Fruit fly (Drosophila melanogaster): ENCODE data around the gene CG3609.

Gene CG3609

dm6 chr2L:2380805-2381204 lies 6.4 kb upstream of the CG3609 start, which contains the start of gene Eogt (continued):
- TF ChIP-seq p53 (GFP tag; optimal IDR thresholded peaks at IDR 0.05): peak; percentile 23
- TF ChIP-seq maf-S (GFP tag; optimal IDR thresholded peaks at IDR 0.05): peak; percentile 71
- no peak for TF ChIP-seq br (optimal IDR thresholded peaks at IDR 0.05)
- TF ChIP-seq CG6654 (GFP tag; optimal IDR thresholded peaks at IDR 0.05): peak; percentile 70
- no peak for TF ChIP-seq da (GFP tag; optimal IDR thresholded peaks at IDR 0.05)
- peak; percentile 93 for TF ChIP-seq Chrac-16 (GFP tag; optimal IDR thresholded peaks at IDR 0.05)
- peak; percentile 95 for TF ChIP-seq Myb (GFP tag; optimal IDR thresholded peaks at IDR 0.05)
- peak; percentile 96 for TF ChIP-seq ap (GFP tag; IDR thresholded peaks at IDR 0.05)
- peak; percentile 65 for TF ChIP-seq Atf-2 (GFP tag; optimal IDR thresholded peaks at IDR 0.05)
- no peak for TF ChIP-seq Vsx1 (GFP tag; optimal IDR thresholded peaks at IDR 0.05)
- TF ChIP-seq CG8290 (GFP tag; optimal IDR thresholded peaks at IDR 0.05): peak; percentile 84
- TF ChIP-seq CG8290 (tag; optimal IDR thresholded peaks at IDR 0.05): peak; percentile 58 to 98
- peak; percentile 92 for TF ChIP-seq al (GFP tag; IDR thresholded peaks at IDR 0.05)
- peak; percentile 89 for TF ChIP-seq CG43689 (GFP tag; IDR thresholded peaks at IDR 0.05)
- TF ChIP-seq caup (GFP tag; optimal IDR thresholded peaks at IDR 0.05; ENCODE audit: severe bottlenecking): peak; percentile 83
- TF ChIP-seq CG6683 (GFP tag; optimal IDR thresholded peaks at IDR 0.05): peak; percentile 68
- no peak for TF ChIP-seq Hr78 (GFP tag; optimal IDR thresholded peaks at IDR 0.05)
- no peak for TF ChIP-seq nau (GFP tag; optimal IDR thresholded peaks at IDR 0.05)
- peak; percentile 44 for TF ChIP-seq CG10543 (GFP tag; optimal IDR thresholded peaks at IDR 0.05)
- peak; percentile 97 for TF ChIP-seq unpg (GFP tag; optimal IDR thresholded peaks at IDR 0.05)
- peak; percentile 63 for TF ChIP-seq CG8089 (GFP tag; optimal IDR thresholded peaks at IDR 0.05)
- TF ChIP-seq pzg (GFP tag; optimal IDR thresholded peaks at IDR 0.05): peak; percentile 47
- TF ChIP-seq seq (GFP tag; IDR thresholded peaks at IDR 0.05): peak; percentile 94
- TF ChIP-seq chn (GFP tag; optimal IDR thresholded peaks at IDR 0.05): peak; percentile 86
- TF ChIP-seq hkb (optimal IDR thresholded peaks at IDR 0.05): no peak
- peak; percentile 96 for TF ChIP-seq hkb (GFP tag; IDR thresholded peaks at IDR 0.05)
- no peak for TF ChIP-seq her (GFP tag; optimal IDR thresholded peaks at IDR 0.05)
- peak; percentile 96 for TF ChIP-seq CG12391 (tag; optimal IDR thresholded peaks at IDR 0.05)
- TF ChIP-seq CG11695 (GFP tag; IDR thresholded peaks at IDR 0.05): peak; percentile 97
- TF ChIP-seq dan (GFP tag; IDR thresholded peaks at IDR 0.05): peak; percentile 89
- peak; percentile 95 for TF ChIP-seq sd (tag; optimal IDR thresholded peaks at IDR 0.05)
- TF ChIP-seq lola (GFP tag; optimal IDR thresholded peaks at IDR 0.05): peak in 1 of 3 experiments; percentile 93
- TF ChIP-seq vnd (GFP tag; IDR thresholded peaks at IDR 0.05; ENCODE audit: partially characterized antibody): no peak
- TF ChIP-seq Max (GFP tag; optimal IDR thresholded peaks at IDR 0.05): peak; percentile 80
- peak; percentile 69 for TF ChIP-seq Camta (GFP tag; optimal IDR thresholded peaks at IDR 0.05)
- TF ChIP-seq CG5180 (GFP tag; optimal IDR thresholded peaks at IDR 0.05): peak; percentile 61
- TF ChIP-seq mirr (GFP tag; optimal IDR thresholded peaks at IDR 0.05): peak; percentile 46
- no peak for TF ChIP-seq CG42726 (GFP tag; IDR thresholded peaks at IDR 0.05; ENCODE audit: partially characterized antibody)
- TF ChIP-seq lilli (GFP tag; optimal IDR thresholded peaks at IDR 0.05): peak; percentile 92
- TF ChIP-seq crc (GFP tag; optimal IDR thresholded peaks at IDR 0.05): peak; percentile 49
- peak; percentile 92 for TF ChIP-seq CG33557 (GFP tag; optimal IDR thresholded peaks at IDR 0.05)
- peak; percentile 93 for TF ChIP-seq Optix (GFP tag; IDR thresholded peaks at IDR 0.05)
- TF ChIP-seq Ptx1 (GFP tag; IDR thresholded peaks at IDR 0.05): peak; percentile 98
- TF ChIP-seq CG15011 (GFP tag; optimal IDR thresholded peaks at IDR 0.05): peak; percentile 78
- peak; percentile 77 for TF ChIP-seq Adf1 (GFP tag; IDR thresholded peaks at IDR 0.05)
- no peak for TF ChIP-seq pfk (GFP tag; optimal IDR thresholded peaks at IDR 0.05)
